Fruit fly (Drosophila melanogaster): Measurements from ENCODE around the gene CG17026.

dm6 chr3L:16010176-16010575 is 35.0 kb downstream of the CG17026 start:
- TF ChIP-seq Ets98B (GFP tag; IDR thresholded peaks at IDR 0.05) (no peak), CG13204 (GFP tag; optimal IDR thresholded peaks at IDR 0.05) (no peak), CG8301 (tag; optimal IDR thresholded peaks at IDR 0.05) (no peak), CG4496 (GFP tag; IDR thresholded peaks at IDR 0.05) (no peak), EcR (GFP tag; optimal IDR thresholded peaks at IDR 0.05) (no peak), CG15710 (tag; optimal IDR thresholded peaks at IDR 0.05) (no peak), Pif1B (GFP tag; optimal IDR thresholded peaks at IDR 0.05) (no peak), rn (GFP tag; IDR thresholded peaks at IDR 0.05) (no peak), CG17806 (tag; optimal IDR thresholded peaks at IDR 0.05) (no peak), fd96Ca (GFP tag; IDR thresholded peaks at IDR 0.05) (no peak), gl (tag; optimal IDR thresholded peaks at IDR 0.05) (no peak)
